Worm (Caenorhabditis elegans) whole organism, L1 larva: ENCODE results near the gene F54A3.6.

Experiments
- F16B12.6 ChIP-seq: fragments of 150-350 bp; optimal IDR thresholded peaks from 2 replicates; lab custom pipeline; 2014; ENCODE audit warnings: missing biosample characterization, missing genetic modification characterization
- fkh-10 ChIP-seq: sonication (generic microtip); optimal IDR thresholded peaks from 2 replicates; lab custom pipeline; 2017; ENCODE audit warnings: missing biosample characterization, missing genetic modification reagents, missing genetic modification characterization
- lir-3 ChIP-seq: sonication (generic microtip); optimal IDR thresholded peaks from 2 replicates; lab custom pipeline; 2016; ENCODE audit warnings: mild to moderate bottlenecking, missing genetic modification characterization, moderate library complexity, missing compliant biosample characterization; ENCODE audit not compliant: poor library complexity
- sox-4 ChIP-seq: sonication (generic microtip); optimal IDR thresholded peaks from 2 replicates; lab custom pipeline; 2016; ENCODE audit warnings: missing genetic modification characterization, missing compliant biosample characterization
- ztf-4 ChIP-seq: fragments of 150-350 bp; optimal IDR thresholded peaks from 2 replicates; lab custom pipeline; 2014; ENCODE audit warnings: missing biosample characterization, missing genetic modification characterization

ce11 chrII:2177735-2178134 is 54.5 kb downstream of the F54A3.6 start:
- TF ChIP-seq ztf-4 (tag; lab: Kevin White, UChicago) (no peak), fkh-10 (GFP tag; lab: Kevin White, UChicago) (no peak), sox-4 (tag; lab: Kevin White, UChicago) (no peak), F16B12.6 (tag; lab: Kevin White, UChicago) (no peak), lir-3 (tag; lab: Kevin White, UChicago) (no peak)
